Worm (Caenorhabditis elegans): ENCODE measurements around the gene F17C11.6.

Gene F17C11.6

DNA sequence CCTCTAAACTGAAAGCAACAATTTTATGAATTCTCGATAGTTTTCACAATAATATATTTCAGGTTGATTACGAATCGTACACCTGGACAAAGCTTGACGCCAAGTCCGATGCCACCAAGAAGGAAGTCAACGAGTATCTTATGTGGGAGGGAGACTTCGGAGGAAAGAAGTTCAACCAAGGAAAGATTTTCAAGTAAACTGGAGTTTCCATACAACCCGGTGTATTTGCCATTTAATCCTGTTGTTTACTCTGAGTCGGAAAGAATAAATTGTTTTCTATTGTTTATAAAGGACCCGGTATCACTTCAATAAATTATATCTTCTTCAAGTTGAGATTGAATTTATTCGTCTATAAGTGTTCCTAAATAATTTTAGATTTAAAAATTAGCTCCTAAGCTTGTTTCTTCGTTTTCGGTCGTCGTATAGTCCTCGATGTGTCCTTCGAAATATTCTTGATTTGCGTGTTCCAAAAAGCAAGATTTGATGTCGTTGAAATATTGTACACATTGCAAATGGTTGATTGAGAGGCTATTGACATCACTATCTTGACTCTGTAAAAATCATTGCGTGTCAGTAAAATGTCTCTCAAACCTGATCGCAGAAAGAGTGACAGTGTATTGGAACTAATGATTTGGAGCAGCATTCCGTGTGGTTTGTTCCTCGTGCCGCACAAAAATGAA is 12.8 kb downstream of the F17C11.6 start (continued):
- no peak for TF ChIP-seq hif-1 (tag; optimal IDR thresholded peaks at IDR 0.05)
- no peak for TF ChIP-seq mxl-3 (GFP tag; optimal IDR thresholded peaks at IDR 0.05)
- TF ChIP-seq ceh-44 (GFP tag; IDR thresholded peaks at IDR 0.05) = no peak
- no peak for TF ChIP-seq snpc-4 (tag; optimal IDR thresholded peaks at IDR 0.05)
- TF ChIP-seq zip-2 (tag; optimal IDR thresholded peaks at IDR 0.05) = no peak
- TF ChIP-seq unc-130 (GFP tag; optimal IDR thresholded peaks at IDR 0.05) = no peak
- TF ChIP-seq fkh-10 (GFP tag; optimal IDR thresholded peaks at IDR 0.05) = no peak
- no peak for TF ChIP-seq lin-13 (GFP tag; optimal IDR thresholded peaks at IDR 0.05)
- TF ChIP-seq gei-8 (GFP tag; optimal IDR thresholded peaks at IDR 0.05) = peak; percentile 51
- TF ChIP-seq lin-39 (tag; optimal IDR thresholded peaks at IDR 0.05) = no peak
- no peak for TF ChIP-seq ZK337.2 (GFP tag; IDR thresholded peaks at IDR 0.05)
- TF ChIP-seq D1046.2 (GFP tag; IDR thresholded peaks at IDR 0.05) = no peak
- no peak for TF ChIP-seq set-16 (GFP tag; IDR thresholded peaks at IDR 0.05)
- peak; percentile 60 for TF ChIP-seq nhr-48 (tag; optimal IDR thresholded peaks at IDR 0.05)
- TF ChIP-seq unc-39 (tag; optimal IDR thresholded peaks at IDR 0.05) = no peak
- TF ChIP-seq ZK546.5 (tag; optimal IDR thresholded peaks at IDR 0.05) = no peak
- TF ChIP-seq daf-8 (GFP tag; IDR thresholded peaks at IDR 0.05) = no peak
- TF ChIP-seq dve-1 (tag; optimal IDR thresholded peaks at IDR 0.05; ENCODE audit: insufficient read depth) = no peak

DNA sequence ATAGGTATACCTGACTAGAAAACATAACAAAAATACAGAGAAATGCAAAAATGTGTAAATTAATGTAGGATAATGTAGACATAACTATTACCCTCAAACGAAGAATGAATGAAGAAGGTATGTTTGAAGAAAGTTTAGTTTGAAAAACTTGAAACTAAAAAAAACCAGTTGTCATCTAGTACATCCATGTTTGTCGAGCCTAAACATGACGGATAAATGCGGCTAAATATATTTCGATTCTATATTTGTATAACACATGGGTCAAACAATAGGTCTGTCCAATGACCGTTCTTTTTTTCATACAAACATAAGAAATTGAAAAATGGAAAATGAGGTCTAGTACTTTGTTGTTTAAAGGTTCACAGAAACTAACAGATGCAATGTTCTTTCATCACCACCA is 15.1 kb downstream of the F17C11.6 start, which contains the start of gene F17C11.22:
F17C11.22 (minus strand) TSS at position 101 of the 400 bp plus-strand sequence.
- TF ChIP-seq aly-2 (tag; optimal IDR thresholded peaks at IDR 0.05) = no peak
- no peak for TF ChIP-seq ceh-28 (tag; optimal IDR thresholded peaks at IDR 0.05)
- no peak for TF ChIP-seq duxl-1 (tag; optimal IDR thresholded peaks at IDR 0.05; ENCODE audit: poor library complexity)
- no peak for TF ChIP-seq rbr-2 (tag; optimal IDR thresholded peaks at IDR 0.05)
- TF ChIP-seq unc-62 (GFP tag; optimal IDR thresholded peaks at IDR 0.05 in 1 of 2) = no peak
- no peak for TF ChIP-seq unc-62 (tag; optimal IDR thresholded peaks at IDR 0.05)
- no peak for TF ChIP-seq lin-39 (tag; optimal IDR thresholded peaks at IDR 0.05)
- no peak for TF ChIP-seq Y5F2A.4 (GFP tag; optimal IDR thresholded peaks at IDR 0.05)
- no peak for TF ChIP-seq Y48G9A.11 (GFP tag; IDR thresholded peaks at IDR 0.05)
- no peak for TF ChIP-seq dmd-9 (GFP tag; IDR thresholded peaks at IDR 0.05)
- TF ChIP-seq zag-1 (tag; optimal IDR thresholded peaks at IDR 0.05) = no peak

DNA sequence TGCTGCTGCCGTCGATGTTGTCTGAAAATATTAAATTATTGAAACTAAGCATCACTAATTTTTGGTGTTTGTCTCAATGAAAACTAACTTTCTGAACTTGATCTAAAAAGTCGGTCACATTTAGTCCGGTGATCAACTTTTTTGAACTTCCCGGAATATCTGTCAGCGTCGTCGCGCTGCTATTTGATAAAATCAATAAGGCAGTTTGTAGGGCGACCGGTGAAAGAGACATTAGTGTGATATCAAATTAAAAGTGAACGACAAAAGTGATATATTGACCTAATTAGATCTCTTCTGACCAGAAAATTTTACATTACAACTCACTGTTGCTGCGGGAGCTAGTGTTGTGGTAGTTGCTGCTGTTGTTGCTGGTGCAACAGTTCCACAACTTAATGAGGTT is 16.0 kb downstream of the F17C11.6 start:
- TF ChIP-seq egl-27 (tag; optimal IDR thresholded peaks at IDR 0.05) (no peak), daf-16 (GFP tag; optimal IDR thresholded peaks at IDR 0.05) (no peak), daf-16 (tag; optimal IDR thresholded peaks at IDR 0.05) (no peak), duxl-1 (tag; optimal IDR thresholded peaks at IDR 0.05; ENCODE audit: poor library complexity) (no peak)

DNA sequence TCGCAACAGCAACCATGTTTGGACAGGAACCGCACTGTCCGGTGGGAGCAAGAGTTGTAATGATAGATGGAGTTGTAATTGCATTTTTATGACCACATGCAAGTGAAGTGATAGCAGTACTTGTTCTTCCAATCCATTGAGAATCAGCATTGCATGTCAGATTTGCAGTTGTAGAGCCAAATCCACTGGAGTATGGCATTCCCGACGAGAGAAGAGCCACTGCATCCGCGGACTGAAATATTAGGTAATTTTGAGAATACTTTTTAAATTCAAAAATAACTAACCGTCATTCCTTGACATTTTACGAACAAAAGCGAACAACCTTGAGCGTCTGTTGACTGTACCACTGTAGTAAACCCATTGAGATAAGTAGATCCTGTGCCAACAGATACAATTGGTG is 20.2 kb downstream of the F17C11.6 start:
- TF ChIP-seq nhr-77 (tag; optimal IDR thresholded peaks at IDR 0.05) = no peak
- TF ChIP-seq unc-62 (GFP tag; optimal IDR thresholded peaks at IDR 0.05 in 1 of 2) = peak in 1 of 2 experiments; percentile 91
- no peak for TF ChIP-seq unc-62 (tag; optimal IDR thresholded peaks at IDR 0.05)

DNA sequence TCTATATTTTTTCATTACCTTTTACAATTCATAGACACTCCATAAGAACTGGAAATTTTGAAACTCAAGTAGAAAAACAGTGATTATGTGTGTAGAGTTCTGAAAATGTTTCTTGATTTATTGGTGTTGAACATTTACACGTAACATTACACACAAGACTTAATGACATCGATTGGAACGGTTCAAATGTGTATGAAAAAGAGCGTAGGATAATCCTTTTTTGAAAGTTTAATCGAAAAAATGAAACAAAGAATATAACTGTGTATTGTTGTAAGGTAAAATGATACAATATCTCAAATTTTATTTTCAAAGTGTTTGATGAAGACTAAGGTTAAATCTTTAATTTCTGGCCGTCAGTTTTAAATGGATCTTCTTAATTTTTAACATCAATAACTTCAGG is 26.2 kb downstream of the F17C11.6 start, which contains the start of gene fig-1:
fig-1 (minus strand) TSS at position 101 of the 400 bp plus-strand sequence.
- no peak for TF ChIP-seq T20F7.1 (GFP tag; optimal IDR thresholded peaks at IDR 0.05)
- no peak for TF ChIP-seq lsy-2 (tag; optimal IDR thresholded peaks at IDR 0.05)
- no peak for TF ChIP-seq daf-12 (tag; optimal IDR thresholded peaks at IDR 0.05)
- TF ChIP-seq nhr-10 (tag; optimal IDR thresholded peaks at IDR 0.05) = no peak
- no peak for TF ChIP-seq Y75B8A.6 (GFP tag; IDR thresholded peaks at IDR 0.05)
- no peak for TF ChIP-seq nhr-11 (tag; optimal IDR thresholded peaks at IDR 0.05)
- no peak for TF ChIP-seq dmd-8 (GFP tag; IDR thresholded peaks at IDR 0.05)
- no peak for TF ChIP-seq madf-9 (GFP tag; conservative IDR thresholded peaks at IDR 0.05)

All from whole organism, L4 larva.